Worm (Caenorhabditis elegans): ENCODE results near the gene let-268.

let-268 gene

ce11 chrII:10016013-10016412 lies 23.8 kb downstream of the let-268 start, which contains the start of gene lec-2 (continued):
- TF ChIP-seq gei-8 (GFP tag; optimal IDR thresholded peaks at IDR 0.05) (peak; percentile 65), lsy-2 (tag; optimal IDR thresholded peaks at IDR 0.05) (no peak), dve-1 (tag; optimal IDR thresholded peaks at IDR 0.05; ENCODE audit: insufficient read depth) (peak; percentile 10), lir-3 (tag; optimal IDR thresholded peaks at IDR 0.05) (no peak), ztf-11 (tag; optimal IDR thresholded peaks at IDR 0.05) (no peak), mdl-1 (tag; optimal IDR thresholded peaks at IDR 0.05) (peak; percentile 29 to 80), F37D6.2 (tag; optimal IDR thresholded peaks at IDR 0.05) (no peak), ceh-44 (GFP tag; IDR thresholded peaks at IDR 0.05) (no peak), madf-5 (GFP tag; IDR thresholded peaks at IDR 0.05) (no peak), vab-7 (GFP tag; IDR thresholded peaks at IDR 0.05) (no peak), rbr-2 (tag; optimal IDR thresholded peaks at IDR 0.05) (peak; percentile 51), pha-4 (GFP tag; IDR thresholded peaks at IDR 0.05) (no peak), pha-4 (tag; optimal IDR thresholded peaks at IDR 0.05) (no peak), unc-130 (GFP tag; optimal IDR thresholded peaks at IDR 0.05) (no peak), pqm-1 (tag; optimal IDR thresholded peaks at IDR 0.05) (no peak), daf-19 (GFP tag; conservative IDR thresholded peaks at IDR 0.05) (no peak), zip-2 (tag; optimal IDR thresholded peaks at IDR 0.05) (no peak), dpl-1 (GFP tag; optimal IDR thresholded peaks at IDR 0.05) (no peak), Y105C5A.15 (GFP tag; IDR thresholded peaks at IDR 0.05) (no peak), nhr-41 (GFP tag; IDR thresholded peaks at IDR 0.05) (no peak), fkh-10 (GFP tag; optimal IDR thresholded peaks at IDR 0.05) (no peak), lin-15B (tag; optimal IDR thresholded peaks at IDR 0.05) (no peak), aly-2 (tag; optimal IDR thresholded peaks at IDR 0.05) (no peak), D1046.2 (GFP tag; IDR thresholded peaks at IDR 0.05) (0 out of 2 replicates have a peak, but pooled peaks have one; percentile 14), ceh-28 (tag; optimal IDR thresholded peaks at IDR 0.05) (no peak), ZK546.5 (tag; optimal IDR thresholded peaks at IDR 0.05) (no peak), unc-39 (tag; optimal IDR thresholded peaks at IDR 0.05) (no peak), daf-8 (GFP tag; IDR thresholded peaks at IDR 0.05) (no peak), T26A8.4 (GFP tag; IDR thresholded peaks at IDR 0.05) (no peak), dmd-6 (GFP tag; IDR thresholded peaks at IDR 0.05) (peak; percentile 56), lin-13 (GFP tag; optimal IDR thresholded peaks at IDR 0.05) (no peak), nhr-76 (tag; optimal IDR thresholded peaks at IDR 0.05) (no peak), ama-1 (optimal IDR thresholded peaks at IDR 0.05) (no peak), F44E2.7 (GFP tag; IDR thresholded peaks at IDR 0.05) (no peak), hlh-11 (tag; optimal IDR thresholded peaks at IDR 0.05) (peak; percentile 55), tag-97 (GFP tag; IDR thresholded peaks at IDR 0.05) (no peak), nhr-6 (tag; optimal IDR thresholded peaks at IDR 0.05) (no peak), F26F4.8 (GFP tag; conservative IDR thresholded peaks at IDR 0.05) (no peak), madf-9 (GFP tag; conservative IDR thresholded peaks at IDR 0.05) (no peak), lin-39 (tag; optimal IDR thresholded peaks at IDR 0.05) (no peak), zfp-3 (GFP tag; conservative IDR thresholded peaks at IDR 0.05) (no peak), cey-2 (tag; optimal IDR thresholded peaks at IDR 0.05; ENCODE audit: borderline replicate concordance, insufficient read depth) (no peak), unc-62 (GFP tag; optimal IDR thresholded peaks at IDR 0.05 in 1 of 2) (no peak), unc-62 (tag; optimal IDR thresholded peaks at IDR 0.05) (no peak), spr-1 (tag; optimal IDR thresholded peaks at IDR 0.05) (no peak), mxl-2 (GFP tag; conservative IDR thresholded peaks at IDR 0.05) (no peak), egl-43 (GFP tag; IDR thresholded peaks at IDR 0.05) (peak; percentile 54; the same call in 1 of the 2 replicates), nhr-237 (tag; optimal IDR thresholded peaks at IDR 0.05) (no peak), nhr-11 (tag; optimal IDR thresholded peaks at IDR 0.05) (peak; percentile 65), tra-1 (GFP tag; IDR thresholded peaks at IDR 0.05) (0 out of 2 replicates have a peak, but pooled peaks have one; percentile 43), ctbp-1 (GFP tag; IDR thresholded peaks at IDR 0.05) (no peak), mes-2 (tag; optimal IDR thresholded peaks at IDR 0.05; ENCODE audit: poor library complexity, severe bottlenecking) (no peak), nhr-25 (tag; optimal IDR thresholded peaks at IDR 0.05; ENCODE audit: borderline replicate concordance, insufficient read depth) (no peak)

All from whole organism, L4 larva.